Fruit fly (Drosophila melanogaster) whole organism, embryonic: ENCODE measurements around the gene CG31908.

Source experiments
- Ada2b ChIP-seq: fragments of 200-800 bp; sonication (Bioruptor generic); IDR thresholded peaks from 2 replicates; pipeline ENCODE4 v1.3.6; 2022; ENCODE audit warnings: missing biosample characterization, missing genetic modification characterization
- B-H1 ChIP-seq: fragments of 200-800 bp; sonication (Bioruptor generic); IDR thresholded peaks from 3 replicates; pipeline ENCODE4 v1.3.6; 2022; ENCODE audit warnings: missing biosample characterization, missing genetic modification characterization
- CG10147 ChIP-seq: fragments of 200-800 bp; sonication (Bioruptor generic); optimal IDR thresholded peaks from 2 replicates; lab custom pipeline; 2019; ENCODE audit warnings: missing biosample characterization, mild to moderate bottlenecking, missing genetic modification characterization, moderate library complexity
- CG10366 ChIP-seq: fragments of 200-800 bp; sonication (Bioruptor generic); IDR thresholded peaks from 2 replicates; pipeline ENCODE4 v1.3.6; 2022; ENCODE audit warnings: missing biosample characterization, missing genetic modification characterization
- CG10543 ChIP-seq: fragments of 200-800 bp; sonication (Bioruptor generic); optimal IDR thresholded peaks from 3 replicates; lab custom pipeline; 2017; ENCODE audit warnings: missing biosample characterization, mild to moderate bottlenecking, missing genetic modification characterization, moderate library complexity
- CG10959 ChIP-seq: fragments of 200-800 bp; sonication (Bioruptor generic); IDR thresholded peaks from 2 replicates; pipeline ENCODE4 v1.3.6; 2022; ENCODE audit warnings: missing biosample characterization, missing genetic modification characterization
- CG11398 ChIP-seq: fragments of 200-800 bp; sonication (Bioruptor generic); optimal IDR thresholded peaks from 2 replicates; lab custom pipeline; 2016; ENCODE audit warnings: missing biosample characterization, missing genetic modification characterization
- CG11695 ChIP-seq: fragments of 200-800 bp; sonication (Bioruptor generic); IDR thresholded peaks from 3 replicates; pipeline ENCODE4 v1.3.6; 2022; ENCODE audit warnings: missing biosample characterization, missing genetic modification characterization
- CG13894 ChIP-seq: fragments of 200-800 bp; sonication (Bioruptor generic); optimal IDR thresholded peaks from 3 replicates; lab custom pipeline; 2018; ENCODE audit warnings: missing biosample characterization, mild to moderate bottlenecking, missing genetic modification characterization, moderate library complexity
- CG14667 ChIP-seq: fragments of 200-800 bp; sonication (Bioruptor generic); IDR thresholded peaks from 2 replicates; pipeline ENCODE4 v1.3.6; 2022; ENCODE audit warnings: missing biosample characterization, missing genetic modification characterization
- CG15073 ChIP-seq: fragments of 200-800 bp; sonication (Bioruptor generic); optimal IDR thresholded peaks from 2 replicates; lab custom pipeline; 2016; ENCODE audit warnings: missing biosample characterization, missing genetic modification characterization
- CG18262 ChIP-seq: fragments of 200-800 bp; optimal IDR thresholded peaks from 3 replicates; lab custom pipeline; 2019; ENCODE audit warnings: missing biosample characterization, mild to moderate bottlenecking, missing genetic modification characterization, moderate library complexity
- CG2875 ChIP-seq: fragments of 200-800 bp; sonication (Bioruptor generic); optimal IDR thresholded peaks from 2 replicates; lab custom pipeline; 2017; ENCODE audit warnings: missing biosample characterization, mild to moderate bottlenecking, missing genetic modification characterization, missing genetic modification reagents
- CG30403 ChIP-seq: fragments of 200-800 bp; sonication (Bioruptor generic); optimal IDR thresholded peaks from 3 replicates; lab custom pipeline; 2016; ENCODE audit warnings: missing biosample characterization, missing genetic modification characterization
- CG31388 ChIP-seq: fragments of 200-800 bp; sonication (Bioruptor generic); optimal IDR thresholded peaks from 2 replicates; lab custom pipeline; 2016; ENCODE audit warnings: missing biosample characterization, missing genetic modification characterization
- CG32532 ChIP-seq: fragments of 200-800 bp; sonication (Bioruptor generic); IDR thresholded peaks from 2 replicates; pipeline ENCODE4 v1.3.6; 2022; ENCODE audit warnings: missing biosample characterization, missing genetic modification characterization
- CG34376 ChIP-seq: fragments of 200-800 bp; sonication (Bioruptor generic); optimal IDR thresholded peaks from 2 replicates; lab custom pipeline; 2018; ENCODE audit warnings: missing biosample characterization, mild to moderate bottlenecking, missing genetic modification characterization
- CG4617 ChIP-seq: fragments of 200-800 bp; sonication (Bioruptor generic); optimal IDR thresholded peaks from 3 replicates; lab custom pipeline; 2016; ENCODE audit warnings: missing biosample characterization, missing genetic modification characterization, borderline replicate concordance
- CG6765 ChIP-seq: fragments of 200-800 bp; sonication (Bioruptor generic); optimal IDR thresholded peaks from 3 replicates; lab custom pipeline; 2017; ENCODE audit warnings: missing biosample characterization, mild to moderate bottlenecking, missing genetic modification characterization
- CG6854 ChIP-seq: fragments of 200-800 bp; sonication (Bioruptor generic); optimal IDR thresholded peaks from 3 replicates; lab custom pipeline; 2017; ENCODE audit warnings: missing biosample characterization, mild to moderate bottlenecking, missing genetic modification characterization
- CG8290 ChIP-seq, 3 experiments: fragments of 200-800 bp; sonication (Bioruptor generic); optimal IDR thresholded peaks; 2 replicates each; lab custom pipeline; 2016 to 2019; ENCODE audit warnings: missing biosample characterization in 3 of 3, missing genetic modification characterization in 3 of 3, mild to moderate bottlenecking in 2 of 3, moderate library complexity in 1 of 3
- CG8359 ChIP-seq: fragments of 200-800 bp; sonication (Bioruptor generic); optimal IDR thresholded peaks from 2 replicates; lab custom pipeline; 2017; ENCODE audit warnings: missing biosample characterization, mild to moderate bottlenecking, missing genetic modification characterization, borderline replicate concordance
- CG8478 ChIP-seq: fragments of >200 bp; optimal IDR thresholded peaks from 2 replicates; lab custom pipeline; 2018
- CG8944 ChIP-seq: fragments of 200-800 bp; sonication (Bioruptor generic); optimal IDR thresholded peaks from 3 replicates; lab custom pipeline; 2016; ENCODE audit warnings: missing biosample characterization, missing genetic modification characterization
- CG9932 ChIP-seq: fragments of 200-800 bp; sonication (Bioruptor generic); IDR thresholded peaks from 2 replicates; pipeline ENCODE4 v1.3.6; 2022; ENCODE audit warnings: missing biosample characterization, missing genetic modification characterization
- CHES-1-like ChIP-seq: fragments of 200-800 bp; sonication (Bioruptor generic); optimal IDR thresholded peaks from 2 replicates; lab custom pipeline; 2016; ENCODE audit warnings: missing biosample characterization, missing genetic modification characterization
- Drgx ChIP-seq: fragments of 200-800 bp; sonication (Bioruptor generic); IDR thresholded peaks from 2 replicates; pipeline ENCODE4 v1.3.6; 2022; ENCODE audit warnings: missing biosample characterization, missing genetic modification characterization
- E2f2 ChIP-seq: fragments of 200-800 bp; sonication (Bioruptor generic); IDR thresholded peaks from 2 replicates; pipeline ENCODE4 v1.3.6; 2022; ENCODE audit warnings: missing biosample characterization, missing genetic modification characterization
- Gsc ChIP-seq: fragments of 200-800 bp; sonication (Bioruptor generic); IDR thresholded peaks from 2 replicates; pipeline ENCODE4 v1.3.6; 2022; ENCODE audit warnings: missing biosample characterization, missing genetic modification characterization
- Hr51 ChIP-seq, 2 experiments: fragments of 200-800 bp; sonication (Bioruptor generic); optimal IDR thresholded peaks; 2 replicates in 1 of 2; 3 replicates in 1 of 2; lab custom pipeline; 2016 to 2018; ENCODE audit warnings: missing biosample characterization in 2 of 2, missing genetic modification characterization in 2 of 2, mild to moderate bottlenecking in 1 of 2, moderate library complexity in 1 of 2
- NC2α ChIP-seq: fragments of 200-800 bp; sonication (Bioruptor generic); optimal IDR thresholded peaks from 2 replicates; lab custom pipeline; 2016; ENCODE audit warnings: missing biosample characterization, missing genetic modification characterization
- Nf-YB ChIP-seq: fragments of 200-800 bp; sonication (Bioruptor generic); optimal IDR thresholded peaks from 3 replicates; lab custom pipeline; 2019; ENCODE audit warnings: missing biosample characterization, mild to moderate bottlenecking, missing genetic modification characterization, moderate library complexity
- Oli ChIP-seq: fragments of 200-800 bp; sonication (Bioruptor generic); optimal IDR thresholded peaks from 2 replicates; lab custom pipeline; 2018; ENCODE audit warnings: missing biosample characterization, mild to moderate bottlenecking, missing genetic modification characterization, moderate library complexity
- Rfx ChIP-seq: fragments of 200-800 bp; sonication (Bioruptor generic); IDR thresholded peaks from 2 replicates; pipeline ENCODE4 v1.3.6; 2022; ENCODE audit warnings: missing biosample characterization, missing genetic modification characterization
- Sin3A ChIP-seq: fragments of >200 bp; optimal IDR thresholded peaks from 2 replicates; lab custom pipeline; 2018
- Spps ChIP-seq: fragments of 200-800 bp; sonication (Bioruptor generic); optimal IDR thresholded peaks from 2 replicates; lab custom pipeline; 2018; ENCODE audit warnings: missing biosample characterization, mild to moderate bottlenecking, missing genetic modification characterization
- caup ChIP-seq: fragments of 200-800 bp; sonication (Bioruptor generic); optimal IDR thresholded peaks from 3 replicates; lab custom pipeline; 2017; ENCODE audit warnings: missing biosample characterization, mild to moderate bottlenecking, missing genetic modification characterization, moderate library complexity; ENCODE audit not compliant: severe bottlenecking
- danr ChIP-seq: fragments of 200-800 bp; sonication (Bioruptor generic); IDR thresholded peaks from 2 replicates; pipeline ENCODE4 v1.3.6; 2022; ENCODE audit warnings: missing biosample characterization, missing genetic modification characterization
- dpn ChIP-seq, 2 experiments: fragments of 200-800 bp; sonication (Bioruptor generic); optimal IDR thresholded peaks; 3 replicates each; lab custom pipeline; 2016; ENCODE audit warnings: missing biosample characterization in 2 of 2, missing genetic modification characterization in 2 of 2
- ftz-f1 ChIP-seq: fragments of 200-800 bp; sonication (Bioruptor generic); optimal IDR thresholded peaks from 2 replicates; lab custom pipeline; 2016; ENCODE audit warnings: missing biosample characterization, missing genetic modification characterization
- gce ChIP-seq: fragments of 200-800 bp; sonication (Bioruptor generic); IDR thresholded peaks from 3 replicates; pipeline ENCODE4 v1.3.6; 2022; ENCODE audit warnings: missing biosample characterization, missing genetic modification characterization
- gem ChIP-seq: fragments of 200-800 bp; sonication (Bioruptor generic); optimal IDR thresholded peaks from 2 replicates; lab custom pipeline; 2019; ENCODE audit warnings: missing biosample characterization, mild to moderate bottlenecking, missing genetic modification characterization, moderate library complexity
- gt ChIP-seq: fragments of 200-800 bp; sonication (Bioruptor generic); IDR thresholded peaks from 2 replicates; pipeline ENCODE4 v1.3.6; 2022; ENCODE audit warnings: missing biosample characterization, missing genetic modification characterization
- jigr1 ChIP-seq: fragments of 200-800 bp; sonication (Bioruptor generic); IDR thresholded peaks from 3 replicates; pipeline ENCODE4 v1.3.6; 2022; ENCODE audit warnings: missing biosample characterization, missing genetic modification characterization
- jumu ChIP-seq: fragments of 200-800 bp; sonication (Bioruptor generic); optimal IDR thresholded peaks from 3 replicates; lab custom pipeline; 2016; ENCODE audit warnings: missing biosample characterization, missing genetic modification characterization
- pan ChIP-seq, 4 experiments: fragments of >200 bp in 3 of 4; fragments of 200-800 bp in 1 of 4; sonication (Bioruptor generic) in 1 of 4; optimal IDR thresholded peaks in 3 of 4; IDR thresholded peaks in 1 of 4; 2 replicates each; pipeline versions ENCODE4 v1.3.6 to Lab custom; 2017 to 2022; ENCODE audit warnings: missing biosample characterization in 2 of 4, missing genetic modification characterization in 2 of 4, mixed read lengths in 1 of 4
- sd ChIP-seq: fragments of 200-800 bp; sonication (Bioruptor generic); optimal IDR thresholded peaks from 3 replicates; lab custom pipeline; 2018; ENCODE audit warnings: missing biosample characterization, mild to moderate bottlenecking, missing genetic modification characterization, moderate library complexity
- sug ChIP-seq: fragments of 200-800 bp; optimal IDR thresholded peaks from 2 replicates; lab custom pipeline; 2019; ENCODE audit warnings: missing biosample characterization, mild to moderate bottlenecking, missing genetic modification characterization, moderate library complexity
- unpg ChIP-seq: fragments of 200-800 bp; sonication (Bioruptor generic); optimal IDR thresholded peaks from 3 replicates; lab custom pipeline; 2018; ENCODE audit warnings: missing biosample characterization, mild to moderate bottlenecking, missing genetic modification characterization, moderate library complexity
- vvl ChIP-seq: fragments of 200-800 bp; sonication (Bioruptor generic); IDR thresholded peaks from 2 replicates; pipeline ENCODE4 v1.3.6; 2022; ENCODE audit warnings: missing biosample characterization, missing genetic modification characterization

CG31908 gene

DNA sequence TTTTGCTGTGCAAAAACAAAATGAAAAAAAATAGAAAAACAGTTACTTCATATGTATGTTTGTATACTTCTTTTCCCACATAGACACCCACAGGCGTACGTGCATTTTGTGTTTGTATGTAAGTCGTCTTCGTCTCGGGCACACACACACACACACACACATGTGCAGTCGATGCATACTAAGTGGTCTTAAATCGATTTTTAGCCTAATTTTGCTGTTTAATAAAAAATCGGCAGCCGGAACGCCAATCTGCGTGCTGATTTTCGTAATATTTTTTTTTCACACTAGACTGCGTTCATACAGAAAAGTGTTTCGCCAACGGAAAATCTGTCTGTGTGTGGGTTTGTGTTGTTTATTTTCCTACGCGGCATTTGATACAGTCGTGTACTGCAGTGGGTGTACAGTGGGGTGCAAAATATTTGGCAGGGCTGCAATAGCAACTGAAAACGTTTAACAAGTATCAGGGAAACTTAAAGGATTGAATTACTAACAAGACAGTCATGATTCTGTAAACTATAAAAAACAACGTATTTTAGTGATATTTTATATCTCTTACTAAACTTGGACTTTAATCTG is 6.0 kb upstream of the CG31908 start (continued):
- peak; percentile 19 for TF ChIP-seq CG30403
- no peak for TF ChIP-seq CG4617 (GFP tag; lab: Kevin White, UChicago)
- TF ChIP-seq CG8478 (lab: Kevin White, UChicago), result peak; percentile 83
- TF ChIP-seq CG14667 (GFP tag; lab: Robert Waterston, UW), result no peak
- TF ChIP-seq CG8944, result no peak
- peak; percentile 22 to 32 for TF ChIP-seq dpn (GFP tag; optimal IDR thresholded peaks at IDR 0.05; lab: Kevin White, UChicago)
- no peak for TF ChIP-seq ftz-f1 (GFP tag; lab: Kevin White, UChicago)
- peak; percentile 9 for TF ChIP-seq sug
- peak; percentile 100 for TF ChIP-seq CG15073
- peak; percentile 69 for TF ChIP-seq vvl (GFP tag; lab: Robert Waterston, UW)
- no peak for TF ChIP-seq jigr1 (GFP tag; lab: Robert Waterston, UW)
- no peak for TF ChIP-seq Nf-YB
- TF ChIP-seq B-H1 (GFP tag; lab: Robert Waterston, UW), result peak; percentile 38; the same call in 1 of the 3 replicates
- TF ChIP-seq gce (GFP tag; lab: Robert Waterston, UW), result no peak
- no peak for TF ChIP-seq Gsc (GFP tag; lab: Robert Waterston, UW)
- peak; percentile 7 for TF ChIP-seq CG10147 (GFP tag; lab: Kevin White, UChicago)
- TF ChIP-seq CG34376 (GFP tag; lab: Kevin White, UChicago), result peak; percentile 23
- TF ChIP-seq Rfx (GFP tag; lab: Robert Waterston, UW), result peak; percentile 62
- TF ChIP-seq Oli (tag; lab: Kevin White, UChicago), result no peak
- peak in 1 of 2 experiments; percentile 34 for TF ChIP-seq Hr51 (GFP tag; optimal IDR thresholded peaks at IDR 0.05; lab: Kevin White, UChicago)
- 0 out of 3 replicates have a peak, but pooled peaks have one; percentile 8 for TF ChIP-seq CG11695 (GFP tag; lab: Robert Waterston, UW)
- peak; percentile 40; the same call in 1 of the 2 replicates for TF ChIP-seq CG9932 (GFP tag; lab: Robert Waterston, UW)
- no peak for TF ChIP-seq CG8290 (GFP tag; optimal IDR thresholded peaks at IDR 0.05; lab: Kevin White, UChicago)
- TF ChIP-seq CG8290 (tag; optimal IDR thresholded peaks at IDR 0.05; lab: Kevin White, UChicago), result peak in 1 of 2 experiments; percentile 81
- peak; percentile 1 for TF ChIP-seq CG6765 (GFP tag; lab: Kevin White, UChicago)
- TF ChIP-seq Spps, result no peak
- peak; percentile 65 for TF ChIP-seq CG32532 (GFP tag; lab: Robert Waterston, UW)
- TF ChIP-seq Drgx (GFP tag; lab: Robert Waterston, UW), result peak; percentile 52; the same call in 1 of the 2 replicates
- TF ChIP-seq NC2α (GFP tag; lab: Kevin White, UChicago), result no peak
- TF ChIP-seq E2f2 (GFP tag; lab: Robert Waterston, UW), result peak; percentile 32; the same call in 1 of the 2 replicates
- TF ChIP-seq CG10366 (GFP tag; lab: Robert Waterston, UW), result no peak
- peak; percentile 55 for TF ChIP-seq Ada2b (GFP tag; lab: Robert Waterston, UW)
- TF ChIP-seq CG18262 (tag; lab: Kevin White, UChicago), result peak; percentile 25
- peak; percentile 2 for TF ChIP-seq CG10543 (GFP tag; lab: Kevin White, UChicago)
- peak; percentile 47 for TF ChIP-seq sd (tag; lab: Kevin White, UChicago)
- TF ChIP-seq CG31388, result peak; percentile 5
- TF ChIP-seq danr (GFP tag; lab: Robert Waterston, UW), result no peak
- TF ChIP-seq CG6854, result no peak
- no peak for TF ChIP-seq pan (optimal IDR thresholded peaks at IDR 0.05; lab: Kevin White, UChicago)
- peak in 1 of 2 experiments; percentile 35 for TF ChIP-seq pan (GFP tag; optimal IDR thresholded peaks at IDR 0.05 in 1 of 2, IDR thresholded peaks at IDR 0.05 in 1 of 2)
- TF ChIP-seq CG10959, result no peak
- peak; percentile 4 for TF ChIP-seq unpg
- TF ChIP-seq jumu (GFP tag; lab: Kevin White, UChicago), result peak; percentile 40
- TF ChIP-seq CG13894 (tag; lab: Kevin White, UChicago), result no peak
- TF ChIP-seq CHES-1-like (GFP tag; lab: Kevin White, UChicago), result peak; percentile 6
- no peak for TF ChIP-seq gem
- TF ChIP-seq Sin3A, result no peak
- TF ChIP-seq caup (GFP tag; lab: Kevin White, UChicago), result peak; percentile 17
- TF ChIP-seq CG11398 (GFP tag; lab: Kevin White, UChicago), result no peak
- TF ChIP-seq CG8359 (GFP tag; lab: Kevin White, UChicago), result no peak
- no peak for TF ChIP-seq CG2875
- TF ChIP-seq gt (GFP tag; lab: Robert Waterston, UW), result no peak
